Worm (Caenorhabditis elegans) whole organism, young adult: ENCODE results near the gene ppgn-1.

Experiments
- B0019.2 ChIP-seq: fragments of 200-800 bp; sonication (Bioruptor generic); conservative IDR thresholded peaks from 2 replicates; pipeline ENCODE4 v1.3.6; 2022; ENCODE audit warnings: missing genetic modification reagents, missing genetic modification characterization, missing compliant biosample characterization
- B0261.1 ChIP-seq: sonication (generic microtip); optimal IDR thresholded peaks from 2 replicates; lab custom pipeline; 2016; ENCODE audit warnings: mild to moderate bottlenecking, missing genetic modification characterization, moderate library complexity, missing compliant biosample characterization
- C06A6.2 ChIP-seq: fragments of 200-800 bp; sonication (Bioruptor generic); conservative IDR thresholded peaks from 2 replicates; pipeline ENCODE4 v1.3.6; 2022; ENCODE audit warnings: missing genetic modification characterization, missing compliant biosample characterization
- F23B12.7 ChIP-seq: sonication (generic microtip); optimal IDR thresholded peaks from 2 replicates; lab custom pipeline; 2017; ENCODE audit warnings: missing genetic modification characterization, mild to moderate bottlenecking, missing compliant biosample characterization, antibody characterized with exemption, moderate library complexity; ENCODE audit not compliant: insufficient read depth
- F37B4.10 ChIP-seq: fragments of 200-800 bp; sonication (Bioruptor generic); IDR thresholded peaks from 2 replicates; pipeline ENCODE4 v1.3.6; 2022; ENCODE audit warnings: missing genetic modification characterization, missing compliant biosample characterization
- F39B2.1 ChIP-seq: fragments of 200-800 bp; sonication (Bioruptor generic); IDR thresholded peaks from 2 replicates; pipeline ENCODE4 v1.3.6; 2022; ENCODE audit warnings: missing genetic modification reagents, missing genetic modification characterization, missing compliant biosample characterization
- F55B11.4 ChIP-seq: sonication (generic microtip); optimal IDR thresholded peaks from 2 replicates; lab custom pipeline; 2016; ENCODE audit warnings: missing compliant biosample characterization, missing genetic modification characterization, borderline replicate concordance; ENCODE audit not compliant: insufficient read depth
- K11D2.4 ChIP-seq: fragments of 200-800 bp; sonication (Bioruptor generic); IDR thresholded peaks from 2 replicates; pipeline ENCODE4 v1.3.6; 2022; ENCODE audit warnings: missing genetic modification reagents, missing genetic modification characterization, missing compliant biosample characterization
- K12H6.12 ChIP-seq: fragments of 200-800 bp; sonication (Bioruptor generic); optimal IDR thresholded peaks from 2 replicates; lab custom pipeline; 2018; ENCODE audit warnings: mild to moderate bottlenecking, missing genetic modification characterization, missing compliant biosample characterization
- T07F8.4 ChIP-seq: sonication (generic microtip); optimal IDR thresholded peaks from 2 replicates; lab custom pipeline; 2016; ENCODE audit warnings: mild to moderate bottlenecking, missing genetic modification characterization, moderate library complexity, missing compliant biosample characterization
- T26A5.8 ChIP-seq: sonication (generic microtip); optimal IDR thresholded peaks from 2 replicates; lab custom pipeline; 2016; ENCODE audit warnings: missing genetic modification characterization, missing compliant biosample characterization
- akir-1 ChIP-seq: fragments of 200-800 bp; sonication (Bioruptor generic); optimal IDR thresholded peaks from 2 replicates; lab custom pipeline; 2018; ENCODE audit warnings: mild to moderate bottlenecking, missing genetic modification characterization, moderate library complexity, missing compliant biosample characterization
- atf-7 ChIP-seq: sonication (generic microtip); optimal IDR thresholded peaks from 2 replicates; lab custom pipeline; 2017; ENCODE audit warnings: mild to moderate bottlenecking, missing genetic modification characterization, missing compliant biosample characterization
- attf-3 ChIP-seq: fragments of 200-800 bp; sonication (Bioruptor generic); conservative IDR thresholded peaks from 2 replicates; pipeline ENCODE4 v1.3.6; 2022; ENCODE audit warnings: missing genetic modification reagents, missing genetic modification characterization, missing compliant biosample characterization
- bed-1 ChIP-seq: fragments of 200-800 bp; sonication (Bioruptor generic); IDR thresholded peaks from 2 replicates; pipeline ENCODE4 v1.3.6; 2022; ENCODE audit warnings: missing genetic modification reagents, missing genetic modification characterization, missing compliant biosample characterization
- ccch-3 ChIP-seq: fragments of 200-800 bp; sonication (Bioruptor generic); optimal IDR thresholded peaks from 2 replicates; lab custom pipeline; 2018; ENCODE audit warnings: mild to moderate bottlenecking, missing genetic modification characterization, missing compliant biosample characterization
- ceh-100 ChIP-seq: fragments of 200-800 bp; sonication (Bioruptor generic); IDR thresholded peaks from 2 replicates; pipeline ENCODE4 v1.3.6; 2022; ENCODE audit warnings: missing genetic modification reagents, missing genetic modification characterization, missing compliant biosample characterization
- ceh-27 ChIP-seq: fragments of 200-800 bp; sonication (Bioruptor generic); optimal IDR thresholded peaks from 2 replicates; lab custom pipeline; 2018; ENCODE audit warnings: mild to moderate bottlenecking, missing genetic modification characterization, moderate library complexity, missing compliant biosample characterization
- ceh-58 ChIP-seq: fragments of 200-800 bp; sonication (Bioruptor generic); IDR thresholded peaks from 2 replicates; pipeline ENCODE4 v1.3.6; 2022; ENCODE audit warnings: missing genetic modification characterization, missing compliant biosample characterization
- ceh-79 ChIP-seq: sonication (generic microtip); optimal IDR thresholded peaks from 2 replicates; lab custom pipeline; 2017; ENCODE audit warnings: mild to moderate bottlenecking, missing genetic modification characterization, missing compliant biosample characterization
- ceh-91 ChIP-seq: fragments of 200-800 bp; sonication (Bioruptor generic); IDR thresholded peaks from 2 replicates; pipeline ENCODE4 v1.3.6; 2022; ENCODE audit warnings: missing genetic modification reagents, missing genetic modification characterization, missing compliant biosample characterization
- dpff-1 ChIP-seq: sonication (generic microtip); optimal IDR thresholded peaks from 2 replicates; lab custom pipeline; 2017; ENCODE audit warnings: mild to moderate bottlenecking, missing genetic modification characterization, missing compliant biosample characterization
- egrh-3 ChIP-seq: fragments of 200-800 bp; sonication (Bioruptor generic); IDR thresholded peaks from 2 replicates; pipeline ENCODE4 v1.3.6; 2022; ENCODE audit warnings: missing genetic modification reagents, missing genetic modification characterization, missing compliant biosample characterization
- ekl-4 ChIP-seq: fragments of 200-800 bp; sonication (Bioruptor generic); IDR thresholded peaks from 2 replicates; pipeline ENCODE4 v1.3.6; 2022; ENCODE audit warnings: missing genetic modification reagents, missing genetic modification characterization, missing compliant biosample characterization
- gei-17 ChIP-seq: fragments of 200-800 bp; sonication (Bioruptor generic); optimal IDR thresholded peaks from 2 replicates; lab custom pipeline; 2018; ENCODE audit warnings: mild to moderate bottlenecking, missing genetic modification characterization, missing compliant biosample characterization
- hlh-26 ChIP-seq: fragments of 200-800 bp; sonication (Bioruptor generic); conservative IDR thresholded peaks from 2 replicates; pipeline ENCODE4 v1.3.6; 2022; ENCODE audit warnings: missing genetic modification reagents, missing genetic modification characterization, missing compliant biosample characterization
- hmg-1.2 ChIP-seq: fragments of 200-800 bp; sonication (Bioruptor generic); IDR thresholded peaks from 2 replicates; pipeline ENCODE4 v1.3.6; 2022; ENCODE audit warnings: missing genetic modification reagents, missing genetic modification characterization, missing compliant biosample characterization
- hsf-1 ChIP-seq: fragments of 200-800 bp; sonication (Bioruptor generic); IDR thresholded peaks from 2 replicates; pipeline ENCODE4 v1.3.6; 2022; ENCODE audit warnings: missing genetic modification reagents, missing genetic modification characterization, missing compliant biosample characterization
- lin-26 ChIP-seq: fragments of 200-800 bp; sonication (Bioruptor generic); IDR thresholded peaks from 2 replicates; pipeline ENCODE4 v1.3.6; 2022; ENCODE audit warnings: missing genetic modification reagents, missing genetic modification characterization, missing compliant biosample characterization
- lin-35 ChIP-seq, 3 experiments: fragments of 150-350 bp in 2 of 3; sonication (generic microtip) in 1 of 3; optimal IDR thresholded peaks; 2 replicates each; lab custom pipeline; 2014 to 2018; ENCODE audit warnings: missing biosample characterization in 3 of 3, missing genetic modification characterization in 3 of 3, missing genetic modification reagents in 3 of 3
- lin-40 ChIP-seq: sonication (generic microtip); optimal IDR thresholded peaks from 2 replicates; lab custom pipeline; 2016; ENCODE audit warnings: missing genetic modification characterization, mild to moderate bottlenecking, missing compliant biosample characterization, missing genotype, missing genetic modification reagents
- lsy-27 ChIP-seq: sonication (generic microtip); optimal IDR thresholded peaks from 2 replicates; lab custom pipeline; 2017; ENCODE audit warnings: missing genetic modification characterization, mild to moderate bottlenecking, missing compliant biosample characterization, antibody characterized with exemption, missing genotype, borderline replicate concordance; ENCODE audit not compliant: insufficient read depth
- mxl-1 ChIP-seq: sonication (generic microtip); optimal IDR thresholded peaks from 2 replicates; lab custom pipeline; 2016; ENCODE audit warnings: missing genetic modification characterization, missing compliant biosample characterization
- nhr-120 ChIP-seq: fragments of 200-800 bp; sonication (Bioruptor generic); IDR thresholded peaks from 2 replicates; pipeline ENCODE4 v1.3.6; 2022; ENCODE audit warnings: missing genetic modification characterization, missing compliant biosample characterization
- nhr-179 ChIP-seq: sonication (generic microtip); optimal IDR thresholded peaks from 2 replicates; lab custom pipeline; 2016; ENCODE audit warnings: mild to moderate bottlenecking, missing genetic modification characterization, missing compliant biosample characterization
- pha-4 ChIP-seq: fragments of 150-350 bp; sonication (generic microtip); optimal IDR thresholded peaks from 2 replicates; lab custom pipeline; 2014; ENCODE audit warnings: missing biosample characterization, missing genetic modification reagents, missing genetic modification characterization
- repo-1 ChIP-seq: sonication (generic microtip); optimal IDR thresholded peaks from 2 replicates; lab custom pipeline; 2017; ENCODE audit warnings: mild to moderate bottlenecking, missing genetic modification characterization, missing compliant biosample characterization
- rpc-1 ChIP-seq, 2 experiments: fragments of 150-350 bp in 1 of 2; sonication (generic microtip) in 1 of 2; optimal IDR thresholded peaks; 2 replicates each; lab custom pipeline; 2014 to 2018; ENCODE audit warnings: missing biosample characterization in 1 of 2, missing genetic modification characterization in 1 of 2, missing genetic modification reagents in 1 of 2, missing genotype in 1 of 2
- sdz-38 ChIP-seq: sonication (generic microtip); optimal IDR thresholded peaks from 2 replicates; lab custom pipeline; 2016; ENCODE audit warnings: missing genotype, missing genetic modification characterization, missing compliant biosample characterization
- sptf-2 ChIP-seq: fragments of 200-800 bp; sonication (Bioruptor generic); optimal IDR thresholded peaks from 2 replicates; lab custom pipeline; 2018; ENCODE audit warnings: mild to moderate bottlenecking, missing genetic modification characterization, missing compliant biosample characterization
- tbp1 ChIP-seq: fragments of 200-800 bp; sonication (Bioruptor generic); optimal IDR thresholded peaks from 2 replicates; lab custom pipeline; 2018; ENCODE audit warnings: mild to moderate bottlenecking, missing genetic modification characterization, missing compliant biosample characterization
- tlf-1 ChIP-seq: fragments of 200-800 bp; sonication (Bioruptor generic); optimal IDR thresholded peaks from 2 replicates; lab custom pipeline; 2018; ENCODE audit warnings: mild to moderate bottlenecking, missing genetic modification characterization, missing compliant biosample characterization
- unc-130 ChIP-seq: sonication (generic microtip); optimal IDR thresholded peaks from 2 replicates; lab custom pipeline; 2016; ENCODE audit warnings: missing genetic modification reagents, missing genetic modification characterization, missing compliant biosample characterization
- unc-62 ChIP-seq: fragments of 150-350 bp; optimal IDR thresholded peaks from 2 replicates; lab custom pipeline; 2014; ENCODE audit warnings: missing biosample characterization, missing genetic modification reagents, missing genetic modification characterization
- zfh-2 ChIP-seq: fragments of 200-800 bp; sonication (Bioruptor generic); conservative IDR thresholded peaks from 2 replicates; pipeline ENCODE4 v1.3.6; 2022; ENCODE audit warnings: missing genetic modification reagents, missing genetic modification characterization, missing compliant biosample characterization
- zim-3 ChIP-seq: sonication (generic microtip); optimal IDR thresholded peaks from 2 replicates; lab custom pipeline; 2017; ENCODE audit warnings: mild to moderate bottlenecking, missing genetic modification characterization, moderate library complexity, missing compliant biosample characterization

ppgn-1 gene

DNA sequence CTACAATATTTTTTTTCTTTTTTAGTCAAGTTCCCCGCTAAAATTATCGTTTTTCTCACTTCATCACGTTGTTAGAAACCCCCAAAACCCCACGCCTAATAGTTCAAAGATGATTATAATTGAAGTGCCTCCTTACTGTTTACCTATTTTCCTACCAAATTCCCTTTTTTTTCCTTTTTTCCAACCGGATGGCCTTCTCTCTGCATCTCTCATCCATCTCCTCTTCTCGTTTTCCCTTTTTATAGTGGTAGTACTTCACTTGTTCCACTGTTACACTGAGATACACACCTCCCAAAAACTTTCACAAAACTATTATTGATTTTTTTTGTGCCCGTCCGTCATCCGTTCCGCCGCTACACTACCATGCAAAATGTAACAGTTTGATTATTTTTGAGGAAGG, 25.7 kb downstream of the ppgn-1 start, which contains the start of gene nsy-4:
Gene nsy-4, plus strand, starts transcription at position 274 of the 400 bp plus-strand sequence.
- TF ChIP-seq ceh-91 (GFP tag; lab: Robert Waterston, UW) (no peak), F39B2.1 (GFP tag; lab: Robert Waterston, UW) (no peak), dpff-1 (tag; lab: Kevin White, UChicago) (no peak), ceh-27 (GFP tag; lab: Kevin White, UChicago) (no peak), gei-17 (GFP tag; lab: Kevin White, UChicago) (no peak), C06A6.2 (no peak), F55B11.4 (tag; lab: Kevin White, UChicago) (no peak), hsf-1 (GFP tag; lab: Robert Waterston, UW) (no peak), lin-40 (tag; lab: Kevin White, UChicago) (no peak), hlh-26 (no peak), ceh-100 (GFP tag; lab: Robert Waterston, UW) (no peak)

DNA sequence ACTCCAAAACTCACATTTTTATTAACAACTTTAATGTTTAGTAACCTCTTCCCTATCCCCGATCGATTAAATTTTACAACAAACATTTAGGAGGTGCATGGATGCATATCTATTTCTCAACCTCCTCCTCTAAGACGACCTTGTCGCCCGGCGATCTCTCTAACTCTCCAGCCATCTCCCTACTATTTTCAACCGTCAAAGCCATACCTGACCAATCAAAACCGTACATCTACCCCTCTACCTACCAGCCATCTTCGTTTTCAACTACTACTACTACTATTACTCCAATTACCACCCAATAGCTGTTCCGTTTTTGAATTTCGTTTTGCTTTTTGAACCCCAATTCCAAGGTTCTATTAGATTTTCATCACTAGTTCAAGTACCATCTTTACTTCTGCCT, 27.2 kb downstream of the ppgn-1 start:
- no peak for TF ChIP-seq gei-17 (GFP tag; lab: Kevin White, UChicago)
- no peak for TF ChIP-seq zim-3 (tag; lab: Kevin White, UChicago)

DNA sequence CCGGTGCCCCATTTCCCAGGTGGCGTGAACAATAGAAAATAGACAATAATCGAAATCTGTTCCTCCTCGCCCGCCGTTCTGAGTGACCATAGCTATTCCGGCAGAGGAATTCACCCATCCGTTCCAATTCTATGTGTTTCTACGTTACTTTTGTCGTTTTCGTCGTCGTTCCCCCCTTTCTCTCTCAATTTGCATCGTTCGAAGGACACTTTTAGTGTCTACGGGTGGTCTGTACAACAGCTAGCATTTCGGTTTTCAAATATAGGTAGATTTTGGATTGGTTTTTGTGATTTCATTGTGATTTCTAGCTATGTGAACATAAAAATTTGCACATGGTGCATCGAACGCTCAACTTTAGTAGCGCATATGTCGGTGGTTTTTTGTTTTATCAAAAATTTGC, 28.7 kb downstream of the ppgn-1 start:
- no peak for TF ChIP-seq repo-1
- no peak for TF ChIP-seq sdz-38 (tag; lab: Kevin White, UChicago)
- TF ChIP-seq lsy-27 (tag; lab: Kevin White, UChicago): no peak
- no peak for TF ChIP-seq K11D2.4
- no peak for TF ChIP-seq F37B4.10 (GFP tag; lab: Robert Waterston, UW)
- no peak for TF ChIP-seq unc-62 (GFP tag; lab: Kevin White, UChicago)
- TF ChIP-seq ccch-3: no peak
- no peak for TF ChIP-seq ceh-58 (GFP tag; lab: Robert Waterston, UW)
- no peak for TF ChIP-seq rpc-1 (optimal IDR thresholded peaks at IDR 0.05; lab: Kevin White, UChicago)
- no peak for TF ChIP-seq rpc-1 (tag; optimal IDR thresholded peaks at IDR 0.05; lab: Kevin White, UChicago)
- no peak for TF ChIP-seq lin-35 (GFP tag; optimal IDR thresholded peaks at IDR 0.05; lab: Kevin White, UChicago)
- TF ChIP-seq attf-3: no peak
- no peak for TF ChIP-seq K12H6.12
- TF ChIP-seq nhr-179: no peak
- no peak for TF ChIP-seq pha-4 (tag; lab: Kevin White, UChicago)
- no peak for TF ChIP-seq B0261.1 (tag; lab: Kevin White, UChicago)
- no peak for TF ChIP-seq F23B12.7
- TF ChIP-seq bed-1: no peak

DNA sequence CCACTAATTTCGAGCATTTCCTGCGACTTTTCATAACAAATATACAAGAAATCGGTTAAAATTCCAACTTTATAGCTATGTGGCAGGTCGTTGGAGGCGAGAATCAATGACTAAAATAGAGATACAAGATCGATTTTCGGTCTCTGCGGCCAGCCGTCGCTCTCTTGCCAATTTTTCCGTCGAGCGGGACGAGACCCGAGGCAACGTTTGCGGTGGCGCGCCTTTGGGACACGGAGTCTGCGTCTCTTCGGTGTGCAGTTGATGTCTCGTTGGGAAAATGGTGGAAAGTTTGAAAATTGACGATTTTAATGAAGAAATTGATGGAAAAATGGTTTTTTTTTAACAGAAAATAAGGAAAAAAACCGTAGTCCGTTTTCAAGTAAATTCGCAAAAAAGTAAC, 31.9 kb downstream of the ppgn-1 start:
- TF ChIP-seq unc-130 (GFP tag; lab: Kevin White, UChicago): no peak
- TF ChIP-seq tlf-1: peak; percentile 4
- no peak for TF ChIP-seq mxl-1 (tag; lab: Kevin White, UChicago)
- TF ChIP-seq B0019.2 (GFP tag; lab: Robert Waterston, UW): no peak
- TF ChIP-seq hmg-1.2 (GFP tag; lab: Robert Waterston, UW): peak; percentile 83; the same call in 1 of the 2 replicates
- peak; percentile 91 for TF ChIP-seq zfh-2
- TF ChIP-seq nhr-120 (GFP tag; lab: Robert Waterston, UW): no peak
- TF ChIP-seq atf-7 (tag; lab: Kevin White, UChicago): peak; percentile 10
- TF ChIP-seq lsy-27 (tag; lab: Kevin White, UChicago): no peak
- TF ChIP-seq ceh-79: no peak
- TF ChIP-seq ceh-27 (GFP tag; lab: Kevin White, UChicago): peak; percentile 39
- peak; percentile 41 for TF ChIP-seq tbp1 (GFP tag; lab: Kevin White, UChicago)
- TF ChIP-seq akir-1 (GFP tag; lab: Kevin White, UChicago): no peak
- TF ChIP-seq egrh-3 (GFP tag; lab: Robert Waterston, UW): no peak
- TF ChIP-seq T07F8.4 (tag; lab: Kevin White, UChicago): no peak
- no peak for TF ChIP-seq lin-26 (GFP tag; lab: Robert Waterston, UW)
- TF ChIP-seq gei-17 (GFP tag; lab: Kevin White, UChicago): no peak
- TF ChIP-seq sptf-2: no peak
- TF ChIP-seq ekl-4: peak; percentile 82
- no peak for TF ChIP-seq T26A5.8 (tag; lab: Kevin White, UChicago)
